Worm (Caenorhabditis elegans): ENCODE results near the gene pqn-74.

pqn-74 gene

ce11 chrIV:13289321-13289720 lies 41.9 kb downstream of the pqn-74 start, which contains the start of gene Y67H2A.10 (continued):
- TF ChIP-seq nhr-12 (tag; optimal IDR thresholded peaks at IDR 0.05) (no peak), sup-37 (GFP tag; optimal IDR thresholded peaks at IDR 0.05) (no peak), lir-3 (tag; optimal IDR thresholded peaks at IDR 0.05; ENCODE audit: poor library complexity) (peak; percentile 49), lin-14 (GFP tag; optimal IDR thresholded peaks at IDR 0.05) (no peak), ceh-8 (GFP tag; optimal IDR thresholded peaks at IDR 0.05) (no peak), hlh-17 (GFP tag; optimal IDR thresholded peaks at IDR 0.05; ENCODE audit: borderline replicate concordance) (no peak), C04F5.9 (tag; optimal IDR thresholded peaks at IDR 0.05) (no peak), mab-9 (GFP tag; IDR thresholded peaks at IDR 0.05) (no peak), hlh-4 (tag; optimal IDR thresholded peaks at IDR 0.05) (no peak), nhr-11 (tag; optimal IDR thresholded peaks at IDR 0.05) (no peak), sptf-1 (tag; optimal IDR thresholded peaks at IDR 0.05) (no peak), vab-15 (tag; optimal IDR thresholded peaks at IDR 0.05) (no peak), lin-15B (tag; optimal IDR thresholded peaks at IDR 0.05) (peak; percentile 24), elt-3 (tag; optimal IDR thresholded peaks at IDR 0.05) (no peak), egl-13 (tag; optimal IDR thresholded peaks at IDR 0.05) (no peak), elt-2 (tag; optimal IDR thresholded peaks at IDR 0.05) (no peak), nhr-90 (tag; optimal IDR thresholded peaks at IDR 0.05; ENCODE audit: poor library complexity) (no peak), ztf-11 (tag; optimal IDR thresholded peaks at IDR 0.05) (peak in 1 of 2 experiments; percentile 14), ceh-82 (tag; optimal IDR thresholded peaks at IDR 0.05) (no peak), nhr-20 (tag; optimal IDR thresholded peaks at IDR 0.05) (no peak), ceh-88 (GFP tag; IDR thresholded peaks at IDR 0.05) (no peak), nhr-85 (tag) (peak; percentile 19), egl-27 (tag; optimal IDR thresholded peaks at IDR 0.05) (no peak), mdl-1 (tag; optimal IDR thresholded peaks at IDR 0.05) (no peak), lsy-2 (tag; optimal IDR thresholded peaks at IDR 0.05) (peak; percentile 7 to 52), lin-35 (GFP tag; optimal IDR thresholded peaks at IDR 0.05) (peak; percentile 19 to 23), ama-1 (optimal IDR thresholded peaks at IDR 0.05) (no peak), tbx-2 (tag; optimal IDR thresholded peaks at IDR 0.05) (peak; percentile 16), Y116A8C.19 (tag; optimal IDR thresholded peaks at IDR 0.05; ENCODE audit: borderline replicate concordance) (no peak), nhr-71 (tag; optimal IDR thresholded peaks at IDR 0.05) (no peak), nhr-47 (tag; optimal IDR thresholded peaks at IDR 0.05) (no peak), alr-1 (tag; optimal IDR thresholded peaks at IDR 0.05; ENCODE audit: borderline replicate concordance) (no peak), nhr-19 (GFP tag; conservative IDR thresholded peaks at IDR 0.05) (no peak)

- TF ChIP-seq sup-37 (GFP tag; optimal IDR thresholded peaks at IDR 0.05) = no peak
- no peak for TF ChIP-seq nhr-20 (tag; optimal IDR thresholded peaks at IDR 0.05)
- no peak for TF ChIP-seq fkh-4 (tag; optimal IDR thresholded peaks at IDR 0.05; ENCODE audit: borderline replicate concordance)
- no peak for TF ChIP-seq rnt-1 (tag; optimal IDR thresholded peaks at IDR 0.05)
- no peak for TF ChIP-seq ztf-4 (tag; optimal IDR thresholded peaks at IDR 0.05)
- no peak for TF ChIP-seq mab-9 (GFP tag; IDR thresholded peaks at IDR 0.05)
- no peak for TF ChIP-seq isw-1 (GFP tag; IDR thresholded peaks at IDR 0.05)
- no peak for TF ChIP-seq nhr-90 (tag; optimal IDR thresholded peaks at IDR 0.05; ENCODE audit: poor library complexity)
- TF ChIP-seq efl-3 (GFP tag; optimal IDR thresholded peaks at IDR 0.05) = no peak
Observed at ce11 chrIV:13282778-13283177, 48.4 kb downstream of the pqn-74 start, which contains the start of gene cpsf-3. cpsf-3 (minus strand) TSS chrIV:13282878.

All from whole organism, L1 larva.